Worm (Caenorhabditis elegans): ENCODE measurements around the gene srw-15.

DNA sequence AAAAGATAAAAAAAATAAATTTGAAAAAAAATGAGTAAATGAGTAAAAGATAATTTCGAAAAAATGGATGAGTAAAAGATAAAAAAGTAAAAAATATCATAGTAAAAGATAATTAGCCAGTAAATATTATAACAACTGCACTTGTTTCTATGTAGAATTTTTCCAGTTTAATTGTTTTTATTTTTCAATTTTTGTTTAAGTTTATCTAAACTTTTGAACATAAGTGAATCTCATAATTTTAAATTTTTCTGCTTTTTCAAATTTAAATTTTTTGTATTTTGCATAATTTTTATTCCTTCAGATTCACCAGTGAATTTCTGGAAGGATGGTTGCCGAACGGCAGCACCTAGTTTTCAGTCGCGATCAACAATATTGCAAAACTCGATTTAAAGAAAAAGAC is 10.9 kb downstream of the srw-15 start, which contains the start of gene chil-12:
- TF ChIP-seq med-1 (GFP tag; optimal IDR thresholded peaks at IDR 0.05; ENCODE audit: insufficient read depth) (no peak), ztf-23 (GFP tag; IDR thresholded peaks at IDR 0.05) (no peak), tab-1 (GFP tag; IDR thresholded peaks at IDR 0.05) (no peak), ztf-29 (GFP tag; IDR thresholded peaks at IDR 0.05) (no peak), flt-1 (GFP tag; IDR thresholded peaks at IDR 0.05) (no peak), T22C8.4 (GFP tag; IDR thresholded peaks at IDR 0.05) (no peak), klf-2 (GFP tag; conservative IDR thresholded peaks at IDR 0.05) (no peak), ref-1 (GFP tag; conservative IDR thresholded peaks at IDR 0.05) (no peak), cog-1 (tag; optimal IDR thresholded peaks at IDR 0.05) (no peak)
